Worm (Caenorhabditis elegans): ENCODE measurements around the gene C34C6.10.
A peak's percentile ranks its signal among the peaks of the same experiment; 100 is the strongest.

Gene C34C6.10

DNA sequence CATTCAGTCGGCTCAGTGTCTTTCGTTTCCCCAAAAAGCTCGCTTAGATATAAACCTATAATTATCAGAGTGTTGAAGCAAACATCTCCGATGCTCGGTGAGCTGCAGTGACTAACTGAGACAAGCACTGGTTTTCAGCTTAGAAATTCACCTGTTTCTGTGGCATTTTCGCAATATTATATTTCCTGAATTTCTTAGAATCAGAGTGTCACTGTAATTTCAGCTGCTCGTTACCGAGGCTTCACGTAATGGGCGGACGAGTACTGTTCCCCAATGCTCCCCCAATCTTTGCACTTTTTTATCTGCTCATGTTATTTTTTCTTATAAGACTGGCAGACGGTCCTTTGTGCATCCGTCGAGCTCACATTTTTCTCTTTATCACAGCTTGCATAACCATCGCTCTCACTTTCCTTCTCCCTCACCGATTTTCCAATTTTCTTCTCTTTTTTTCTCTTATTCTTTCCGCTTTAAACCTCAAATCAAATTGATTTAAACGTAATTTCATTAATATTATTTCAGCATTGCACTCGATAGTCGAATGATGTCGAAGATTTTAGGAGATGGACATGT, 26.4 kb upstream of the C34C6.10 start, which contains the start of gene trcs-2:
Gene trcs-2, plus strand, starts transcription at position 520 of the 570 bp plus-strand sequence.
- TF ChIP-seq tbp1 (GFP tag; optimal IDR thresholded peaks at IDR 0.05) = no peak
- no peak for TF ChIP-seq F37B4.10 (GFP tag; IDR thresholded peaks at IDR 0.05)
- no peak for TF ChIP-seq Y95B8A.8 (GFP tag; IDR thresholded peaks at IDR 0.05)
- peak; percentile 41; the same call in 1 of the 2 replicates for TF ChIP-seq nfyb-1 (GFP tag; IDR thresholded peaks at IDR 0.05)
- TF ChIP-seq madf-3 (GFP tag; IDR thresholded peaks at IDR 0.05) = no peak
- TF ChIP-seq dox-1 (GFP tag; IDR thresholded peaks at IDR 0.05) = 0 out of 2 replicates have a peak, but pooled peaks have one; percentile 32
- TF ChIP-seq efl-1 (GFP tag; optimal IDR thresholded peaks at IDR 0.05) = no peak

DNA sequence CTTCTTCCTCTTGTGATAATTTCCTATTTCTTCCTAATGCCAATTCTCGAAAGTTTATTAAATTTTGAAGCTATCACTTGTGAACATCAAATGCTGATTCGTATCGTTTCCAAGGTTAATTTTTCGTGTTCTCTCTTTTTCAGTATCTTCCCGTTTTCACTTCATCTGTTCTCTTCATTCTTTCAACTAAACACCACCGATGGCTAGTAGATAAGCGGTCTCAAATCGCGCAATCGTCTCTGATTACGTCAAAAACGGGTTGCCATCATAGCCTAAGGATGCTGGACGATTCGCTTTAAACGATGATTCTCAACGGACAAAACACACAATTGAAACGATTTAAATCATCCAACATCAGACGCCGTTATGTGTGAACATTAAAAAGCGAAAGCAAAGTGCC, 21.9 kb upstream of the C34C6.10 start:
- no peak for TF ChIP-seq aptf-3 (GFP tag; IDR thresholded peaks at IDR 0.05)
- TF ChIP-seq snpc-1.3 (tag; optimal IDR thresholded peaks at IDR 0.05; ENCODE audit: insufficient read depth) = no peak
- TF ChIP-seq nhr-120 (GFP tag; IDR thresholded peaks at IDR 0.05) = no peak
- TF ChIP-seq pbrm-1 (GFP tag; IDR thresholded peaks at IDR 0.05) = no peak
- no peak for TF ChIP-seq attf-6 (GFP tag; IDR thresholded peaks at IDR 0.05)
- no peak for TF ChIP-seq chd-7 (tag; optimal IDR thresholded peaks at IDR 0.05)
- TF ChIP-seq B0035.1 (tag; optimal IDR thresholded peaks at IDR 0.05) = no peak
- no peak for TF ChIP-seq egl-18 (GFP tag; IDR thresholded peaks at IDR 0.05)
- no peak for TF ChIP-seq ztf-18 (tag; optimal IDR thresholded peaks at IDR 0.05)
- no peak for TF ChIP-seq zim-3 (tag; optimal IDR thresholded peaks at IDR 0.05)
- TF ChIP-seq lsy-27 (tag; optimal IDR thresholded peaks at IDR 0.05; ENCODE audit: borderline replicate concordance, insufficient read depth) = no peak
- TF ChIP-seq sdz-38 (tag; optimal IDR thresholded peaks at IDR 0.05) = no peak
- no peak for TF ChIP-seq snpc-4 (GFP tag; optimal IDR thresholded peaks at IDR 0.05)
- TF ChIP-seq snpc-4 (tag; optimal IDR thresholded peaks at IDR 0.05) = no peak
- TF ChIP-seq tbx-9 (tag; optimal IDR thresholded peaks at IDR 0.05; ENCODE audit: borderline replicate concordance) = no peak

DNA sequence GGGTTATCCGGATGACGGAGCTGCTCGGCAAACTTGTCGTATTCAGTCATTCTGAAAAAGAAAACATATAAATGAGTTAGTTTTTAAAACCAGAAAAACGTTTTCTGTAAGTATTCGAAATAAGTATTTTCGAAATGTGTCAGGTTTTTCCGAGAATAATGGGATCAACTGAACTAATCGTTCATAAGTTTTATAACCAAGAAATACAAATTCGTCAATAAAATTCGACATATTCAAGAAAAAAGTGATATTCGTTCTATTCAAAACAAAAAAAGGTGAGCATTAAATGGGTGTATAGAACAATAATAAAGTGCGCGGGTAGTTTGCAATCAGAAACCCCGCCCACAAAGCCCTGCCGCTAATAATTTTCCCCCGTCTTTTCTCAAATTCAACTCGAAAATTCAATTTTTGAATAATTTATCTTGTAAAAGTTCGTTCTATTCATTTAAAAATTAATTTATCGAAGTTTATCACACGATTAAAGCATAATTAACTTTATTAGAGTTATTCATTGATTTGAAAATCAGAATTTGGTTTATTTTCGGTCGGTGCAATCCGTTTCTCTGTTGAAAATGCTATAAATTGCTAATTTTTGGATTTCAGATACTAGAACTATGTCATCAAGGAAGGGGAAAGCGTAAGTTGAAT, 20.7 kb upstream of the C34C6.10 start, which contains the start of the genes cyn-11 and T01B7.5:
Gene cyn-11, minus strand, starts transcription at position 51 of the 648 bp plus-strand sequence.
Gene T01B7.5, plus strand, starts transcription at position 598 of the 648 bp plus-strand sequence.
- TF ChIP-seq ceh-100 (GFP tag; IDR thresholded peaks at IDR 0.05) (peak; percentile 25; the same call in 1 of the 2 replicates), nhr-80 (tag; optimal IDR thresholded peaks at IDR 0.05) (peak; percentile 3), F10E7.11 (tag; optimal IDR thresholded peaks at IDR 0.05) (no peak), attf-5 (GFP tag; optimal IDR thresholded peaks at IDR 0.05) (peak; percentile 29), ekl-4 (GFP tag; IDR thresholded peaks at IDR 0.05) (no peak), efl-1 (GFP tag; optimal IDR thresholded peaks at IDR 0.05) (peak; percentile 46)

DNA sequence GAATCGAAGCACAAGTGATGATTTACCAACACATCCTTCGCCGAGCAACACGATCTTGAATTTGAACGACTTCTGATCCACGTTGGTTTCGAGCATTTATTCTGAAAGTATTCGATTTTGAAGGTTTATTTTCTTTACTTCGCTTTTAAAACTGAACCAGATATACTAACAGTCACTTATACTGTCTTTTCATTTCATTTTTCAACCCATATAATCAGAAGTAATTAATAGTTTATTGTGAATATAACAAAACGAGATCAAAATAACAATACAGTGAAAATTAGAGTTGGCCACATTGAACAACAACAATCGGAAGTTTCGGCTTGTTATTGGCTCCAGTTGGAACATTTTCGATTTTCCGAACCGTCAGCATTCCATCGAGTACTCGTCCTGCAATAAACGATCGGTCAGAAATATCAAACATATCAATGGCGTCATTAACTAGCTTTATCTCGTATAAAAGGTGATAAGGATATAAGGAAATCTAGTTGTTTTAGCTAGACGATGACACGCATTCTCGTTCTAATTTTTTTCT, 19.3 kb upstream of the C34C6.10 start, which contains the start of the genes rab-21 and T01B7.13:
Gene rab-21, minus strand, starts transcription at position 101 of the 535 bp plus-strand sequence.
Gene T01B7.13, plus strand, starts transcription at position 485 of the 535 bp plus-strand sequence.
- TF ChIP-seq gei-17 (GFP tag; optimal IDR thresholded peaks at IDR 0.05) = no peak
- no peak for TF ChIP-seq repo-1 (tag; optimal IDR thresholded peaks at IDR 0.05)
- no peak for TF ChIP-seq cebp-1 (GFP tag; IDR thresholded peaks at IDR 0.05)
- no peak for TF ChIP-seq cebp-1 (tag; optimal IDR thresholded peaks at IDR 0.05)
- TF ChIP-seq nfya-1 (tag; optimal IDR thresholded peaks at IDR 0.05; ENCODE audit: borderline replicate concordance, insufficient read depth) = no peak
